Fruit fly (Drosophila melanogaster): Measurements from ENCODE around the gene Npc2e.
A peak's percentile ranks its signal among the peaks of the same experiment; 100 is the strongest.

Npc2e gene

dm6 chr3R:10042664-10043372 lies 10.3 kb upstream of the Npc2e start, which contains the start of the genes Mical and CG3909 (continued):
- peak; percentile 69 for TF ChIP-seq HmgZ (tag; optimal IDR thresholded peaks at IDR 0.05)
- TF ChIP-seq tx (GFP tag; optimal IDR thresholded peaks at IDR 0.05) = peak; percentile 43
- peak; percentile 94 for TF ChIP-seq CG12391 (tag; optimal IDR thresholded peaks at IDR 0.05)
- peak; percentile 61 for TF ChIP-seq salm (tag; optimal IDR thresholded peaks at IDR 0.05)
- TF ChIP-seq Bdp1 (GFP tag; optimal IDR thresholded peaks at IDR 0.05) = no peak
- peak; percentile 86 for TF ChIP-seq CG7556 (GFP tag; optimal IDR thresholded peaks at IDR 0.05)
- TF ChIP-seq Hr3 (GFP tag; optimal IDR thresholded peaks at IDR 0.05) = peak; percentile 84
- no peak for TF ChIP-seq shn (GFP tag; optimal IDR thresholded peaks at IDR 0.05)
- TF ChIP-seq psq (GFP tag; optimal IDR thresholded peaks at IDR 0.05) = peak; percentile 69
- peak; percentile 95 for TF ChIP-seq tgo (GFP tag; IDR thresholded peaks at IDR 0.05)
- peak; percentile 56; the same call in 1 of the 3 replicates for TF ChIP-seq hb (GFP tag; IDR thresholded peaks at IDR 0.05; ENCODE audit: partially characterized antibody)
- peak; percentile 66 for TF ChIP-seq CG16815 (GFP tag; optimal IDR thresholded peaks at IDR 0.05)
- TF ChIP-seq CG11723 (GFP tag; optimal IDR thresholded peaks at IDR 0.05) = peak; percentile 43
- peak; percentile 48 for TF ChIP-seq sens-2 (GFP tag; IDR thresholded peaks at IDR 0.05)
- peak; percentile 84 for TF ChIP-seq Xbp1 (GFP tag; optimal IDR thresholded peaks at IDR 0.05)
- TF ChIP-seq CG6683 (GFP tag; optimal IDR thresholded peaks at IDR 0.05) = peak; percentile 65
- no peak for TF ChIP-seq chn (GFP tag; optimal IDR thresholded peaks at IDR 0.05)
- peak; percentile 54 for TF ChIP-seq bab2 (GFP tag; optimal IDR thresholded peaks at IDR 0.05)
- no peak for TF ChIP-seq kni (GFP tag; optimal IDR thresholded peaks at IDR 0.05)
- peak; percentile 21; the same call in 1 of the 2 replicates for TF ChIP-seq hbn (GFP tag; IDR thresholded peaks at IDR 0.05; ENCODE audit: partially characterized antibody)
- TF ChIP-seq pnt (GFP tag; optimal IDR thresholded peaks at IDR 0.05) = peak; percentile 40
- TF ChIP-seq CG11398 (GFP tag; optimal IDR thresholded peaks at IDR 0.05) = no peak
- peak; percentile 91 for TF ChIP-seq ranshi (GFP tag; IDR thresholded peaks at IDR 0.05)
- no peak for TF ChIP-seq Dip2 (GFP tag; IDR thresholded peaks at IDR 0.05)
- TF ChIP-seq run (tag; optimal IDR thresholded peaks at IDR 0.05) = peak; percentile 63
- TF ChIP-seq knrl (GFP tag; IDR thresholded peaks at IDR 0.05; ENCODE audit: partially characterized antibody) = peak; percentile 21; the same call in 1 of the 3 replicates
- peak; percentile 75; the same call in 2 of the 3 replicates for TF ChIP-seq CG14050 (GFP tag; IDR thresholded peaks at IDR 0.05)
- TF ChIP-seq dan (GFP tag; IDR thresholded peaks at IDR 0.05) = no peak
- TF ChIP-seq sob (GFP tag; IDR thresholded peaks at IDR 0.05) = peak; percentile 88
- TF ChIP-seq lov (optimal IDR thresholded peaks at IDR 0.05) = no peak
- TF ChIP-seq lov (GFP tag; IDR thresholded peaks at IDR 0.05) = peak; percentile 72; the same call in 1 of the 3 replicates
- peak; percentile 66 for TF ChIP-seq lilli (GFP tag; optimal IDR thresholded peaks at IDR 0.05)
- TF ChIP-seq CG17359 (tag; optimal IDR thresholded peaks at IDR 0.05) = peak; percentile 88
- no peak for TF ChIP-seq CG12071 (GFP tag; optimal IDR thresholded peaks at IDR 0.05)
- peak; percentile 35 for TF ChIP-seq scrt (GFP tag; optimal IDR thresholded peaks at IDR 0.05)
- peak; percentile 96 for TF ChIP-seq slbo (GFP tag; IDR thresholded peaks at IDR 0.05)
- peak in 1 of 2 experiments; percentile 59 for TF ChIP-seq Hr78 (GFP tag; optimal IDR thresholded peaks at IDR 0.05)
- TF ChIP-seq Hand (GFP tag; optimal IDR thresholded peaks at IDR 0.05) = peak; percentile 60
- TF ChIP-seq CG1529 (GFP tag; optimal IDR thresholded peaks at IDR 0.05) = peak; percentile 15
- peak in 1 of 3 experiments; percentile 40 for TF ChIP-seq Stat92E (GFP tag; optimal IDR thresholded peaks at IDR 0.05)
- TF ChIP-seq lab (GFP tag; optimal IDR thresholded peaks at IDR 0.05) = peak; percentile 84
- peak; percentile 77; the same call in 1 of the 2 replicates for TF ChIP-seq toy (GFP tag; IDR thresholded peaks at IDR 0.05)
- TF ChIP-seq NK7.1 (GFP tag; optimal IDR thresholded peaks at IDR 0.05) = no peak
- no peak for TF ChIP-seq zen2 (GFP tag; IDR thresholded peaks at IDR 0.05; ENCODE audit: partially characterized antibody)
- TF ChIP-seq CG9932 (GFP tag; IDR thresholded peaks at IDR 0.05) = peak; percentile 96
- no peak for TF ChIP-seq pb (GFP tag; optimal IDR thresholded peaks at IDR 0.05)
- peak; percentile 63 for TF ChIP-seq HHEX (GFP tag; optimal IDR thresholded peaks at IDR 0.05)
- peak; percentile 92 for TF ChIP-seq gsb-n (tag; optimal IDR thresholded peaks at IDR 0.05)
